Worm (Caenorhabditis elegans): Measurements from ENCODE around the gene C24H10.4.

Gene C24H10.4

ce11 chrX:5100738-5101379 is 41.8 kb upstream of the C24H10.4 start, which contains the start of gene vit-2:
TSS of gene vit-2 (plus strand) at chrX:5101042.
- TF ChIP-seq K02D7.2 (tag; optimal IDR thresholded peaks at IDR 0.05) (no peak), ceh-30 (tag; optimal IDR thresholded peaks at IDR 0.05) (no peak), ceh-48 (tag; optimal IDR thresholded peaks at IDR 0.05) (no peak), ttx-3 (tag; optimal IDR thresholded peaks at IDR 0.05) (no peak), ceh-2 (tag; optimal IDR thresholded peaks at IDR 0.05) (no peak), nhr-232 (tag; optimal IDR thresholded peaks at IDR 0.05) (no peak), npax-4 (tag; optimal IDR thresholded peaks at IDR 0.05) (no peak), madf-2 (tag; optimal IDR thresholded peaks at IDR 0.05) (no peak), pax-1 (tag; optimal IDR thresholded peaks at IDR 0.05) (no peak)

- TF ChIP-seq ceh-19 (GFP tag; optimal IDR thresholded peaks at IDR 0.05) (no peak), ceh-18 (tag; optimal IDR thresholded peaks at IDR 0.05) (no peak), pha-4 (tag; optimal IDR thresholded peaks at IDR 0.05) (no peak), ceh-22 (tag; optimal IDR thresholded peaks at IDR 0.05) (no peak), ttx-3 (tag; optimal IDR thresholded peaks at IDR 0.05) (no peak), ztf-16 (tag; optimal IDR thresholded peaks at IDR 0.05) (no peak), ets-4 (tag; optimal IDR thresholded peaks at IDR 0.05) (no peak)
Observed at ce11 chrX:5098935-5099334, 39.9 kb upstream of the C24H10.4 start.

- TF ChIP-seq ets-4 (tag; optimal IDR thresholded peaks at IDR 0.05), result no peak
- no peak for TF ChIP-seq unc-42 (tag; optimal IDR thresholded peaks at IDR 0.05)
- no peak for TF ChIP-seq elt-2 (tag; optimal IDR thresholded peaks at IDR 0.05)
- TF ChIP-seq pha-4 (tag; optimal IDR thresholded peaks at IDR 0.05), result no peak
- TF ChIP-seq dve-1 (tag; optimal IDR thresholded peaks at IDR 0.05), result no peak
- no peak for TF ChIP-seq fkh-6 (tag; optimal IDR thresholded peaks at IDR 0.05)
- no peak for TF ChIP-seq ahr-1 (tag; optimal IDR thresholded peaks at IDR 0.05)
- TF ChIP-seq ceh-30 (tag; optimal IDR thresholded peaks at IDR 0.05), result no peak
- TF ChIP-seq nhr-11 (tag; optimal IDR thresholded peaks at IDR 0.05), result no peak
- no peak for TF ChIP-seq odd-2 (tag; optimal IDR thresholded peaks at IDR 0.05)
- TF ChIP-seq ref-2 (tag; optimal IDR thresholded peaks at IDR 0.05), result no peak
- TF ChIP-seq ceh-48 (tag; optimal IDR thresholded peaks at IDR 0.05), result no peak
- no peak for TF ChIP-seq sox-2 (GFP tag; IDR thresholded peaks at IDR 0.05)
- no peak for TF ChIP-seq hlh-8 (tag; optimal IDR thresholded peaks at IDR 0.05)
- no peak for TF ChIP-seq F13H6.1 (tag; optimal IDR thresholded peaks at IDR 0.05)
- no peak for TF ChIP-seq nhr-232 (tag; optimal IDR thresholded peaks at IDR 0.05)
- TF ChIP-seq fkh-10 (GFP tag; optimal IDR thresholded peaks at IDR 0.05), result no peak
- no peak for TF ChIP-seq ceh-34 (tag; optimal IDR thresholded peaks at IDR 0.05)
Observed at ce11 chrX:5096967-5097366, 37.9 kb upstream of the C24H10.4 start, which contains the start of gene acn-1. TSS of gene acn-1 (minus strand) at chrX:5097067.

- TF ChIP-seq tbx-2 (tag; optimal IDR thresholded peaks at IDR 0.05) (no peak), npax-4 (tag; optimal IDR thresholded peaks at IDR 0.05) (no peak), ceh-24 (tag; optimal IDR thresholded peaks at IDR 0.05) (no peak), unc-42 (tag; optimal IDR thresholded peaks at IDR 0.05) (no peak), fax-1 (tag; optimal IDR thresholded peaks at IDR 0.05) (no peak), ztf-16 (tag; optimal IDR thresholded peaks at IDR 0.05) (no peak), zip-5 (tag; optimal IDR thresholded peaks at IDR 0.05) (no peak), ceh-45 (GFP tag; IDR thresholded peaks at IDR 0.05) (no peak), ceh-34 (tag; optimal IDR thresholded peaks at IDR 0.05) (no peak), ceh-19 (GFP tag; optimal IDR thresholded peaks at IDR 0.05) (no peak), C38D4.7 (GFP tag; optimal IDR thresholded peaks at IDR 0.05) (no peak), lin-11 (tag; optimal IDR thresholded peaks at IDR 0.05) (no peak), dmd-4 (tag; optimal IDR thresholded peaks at IDR 0.05; ENCODE audit: borderline replicate concordance) (no peak), fkh-6 (tag; optimal IDR thresholded peaks at IDR 0.05) (no peak)
Observed at ce11 chrX:5093997-5094396, 34.9 kb upstream of the C24H10.4 start.

Measured in whole organism, late embryonic.